Fruit fly (Drosophila melanogaster): Measurements from ENCODE around the gene CG31021.

DNA sequence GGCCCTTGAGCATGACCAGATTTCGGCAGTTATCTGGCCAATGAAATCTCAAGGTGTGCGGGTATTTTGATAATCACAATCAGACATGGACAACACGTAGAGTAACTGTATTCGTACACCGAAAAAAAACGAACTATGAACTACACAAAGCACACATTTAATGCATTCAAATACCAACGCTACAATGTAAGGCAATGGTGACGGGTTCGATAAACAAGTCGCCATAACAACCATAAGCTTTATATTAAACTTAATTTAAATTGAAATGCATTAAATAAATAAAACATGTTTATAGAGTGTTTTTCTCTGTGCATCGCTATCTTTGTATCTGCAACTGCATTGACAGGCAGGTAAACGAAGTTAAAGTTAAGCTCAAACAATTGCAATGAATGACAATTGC, 11.8 kb upstream of the CG31021 start:
- TF ChIP-seq usp (GFP tag; optimal IDR thresholded peaks at IDR 0.05) (no peak), CG8478 (optimal IDR thresholded peaks at IDR 0.05) (no peak), psq (optimal IDR thresholded peaks at IDR 0.05) (no peak)

All from whole organism.